Worm (Caenorhabditis elegans) whole organism, late embryonic: Measurements from ENCODE around the gene srx-24.

ENCODE experiments used
- C38D4.7 ChIP-seq: fragments of 200-800 bp; sonication (Bioruptor generic); optimal IDR thresholded peaks from 2 replicates; lab custom pipeline; 2018; ENCODE audit warnings: mild to moderate bottlenecking, missing genetic modification characterization, moderate library complexity, missing compliant biosample characterization
- K09A11.1 ChIP-seq: sonication (generic microtip); optimal IDR thresholded peaks from 2 replicates; lab custom pipeline; 2017; ENCODE audit warnings: antibody characterized with exemption, mild to moderate bottlenecking, missing genetic modification characterization, missing compliant biosample characterization; ENCODE audit not compliant: insufficient read depth
- T23F11.4 ChIP-seq: fragments of 200-800 bp; sonication (Bioruptor generic); optimal IDR thresholded peaks from 2 replicates; lab custom pipeline; 2018; ENCODE audit warnings: mild to moderate bottlenecking, missing genetic modification characterization, missing compliant biosample characterization
- ahr-1 ChIP-seq: sonication (generic microtip); optimal IDR thresholded peaks from 2 replicates; lab custom pipeline; 2016; ENCODE audit warnings: missing genetic modification characterization, missing compliant biosample characterization
- ceh-14 ChIP-seq: sonication (generic microtip); optimal IDR thresholded peaks from 2 replicates; lab custom pipeline; 2016; ENCODE audit warnings: missing genotype, missing genetic modification characterization, missing compliant biosample characterization
- ceh-18 ChIP-seq: sonication (generic microtip); optimal IDR thresholded peaks from 2 replicates; lab custom pipeline; 2016; ENCODE audit warnings: missing genetic modification characterization, missing compliant biosample characterization
- ceh-19 ChIP-seq: fragments of 200-800 bp; sonication (Bioruptor generic); optimal IDR thresholded peaks from 2 replicates; lab custom pipeline; 2018; ENCODE audit warnings: mild to moderate bottlenecking, missing genetic modification characterization, missing compliant biosample characterization
- ceh-22 ChIP-seq: sonication (generic microtip); optimal IDR thresholded peaks from 2 replicates; lab custom pipeline; 2017; ENCODE audit warnings: missing biosample characterization, missing genetic modification characterization
- ceh-9 ChIP-seq: sonication (generic microtip); optimal IDR thresholded peaks from 2 replicates; lab custom pipeline; 2016; ENCODE audit warnings: mild to moderate bottlenecking, missing genetic modification characterization, inconsistent platforms, missing compliant biosample characterization
- che-1 ChIP-seq: sonication (generic microtip); optimal IDR thresholded peaks from 2 replicates; lab custom pipeline; 2016; ENCODE audit warnings: mild to moderate bottlenecking, missing genetic modification characterization, missing compliant biosample characterization
- dve-1 ChIP-seq: sonication (generic microtip); optimal IDR thresholded peaks from 2 replicates; lab custom pipeline; 2017; ENCODE audit warnings: antibody characterized with exemption, mild to moderate bottlenecking, missing genetic modification characterization, missing compliant biosample characterization
- elt-2 ChIP-seq: sonication (generic microtip); optimal IDR thresholded peaks from 2 replicates; lab custom pipeline; 2016; ENCODE audit warnings: missing genetic modification reagents, missing genetic modification characterization, missing compliant biosample characterization
- elt-4 ChIP-seq: sonication (generic microtip); optimal IDR thresholded peaks from 2 replicates; lab custom pipeline; 2016; ENCODE audit warnings: missing genetic modification characterization, missing compliant biosample characterization
- ets-4 ChIP-seq: sonication (generic microtip); optimal IDR thresholded peaks from 2 replicates; lab custom pipeline; 2016; ENCODE audit warnings: missing genetic modification characterization, missing compliant biosample characterization
- fax-1 ChIP-seq: sonication (generic microtip); optimal IDR thresholded peaks from 2 replicates; lab custom pipeline; 2016; ENCODE audit warnings: missing genotype, missing genetic modification characterization, missing compliant biosample characterization
- fkh-10 ChIP-seq: fragments of 150-350 bp; optimal IDR thresholded peaks from 2 replicates; lab custom pipeline; 2014; ENCODE audit warnings: missing biosample characterization, missing genetic modification reagents, missing genetic modification characterization
- gmeb-2 ChIP-seq: sonication (generic microtip); optimal IDR thresholded peaks from 2 replicates; lab custom pipeline; 2016; ENCODE audit warnings: missing genetic modification characterization, inconsistent platforms, missing compliant biosample characterization
- hlh-13 ChIP-seq: fragments of 200-800 bp; sonication (Bioruptor generic); optimal IDR thresholded peaks from 2 replicates; lab custom pipeline; 2018; ENCODE audit warnings: mild to moderate bottlenecking, missing genetic modification characterization, missing compliant biosample characterization
- hlh-30 ChIP-seq: sonication (generic microtip); optimal IDR thresholded peaks from 2 replicates; lab custom pipeline; 2017; ENCODE audit warnings: antibody characterized with exemption, missing genetic modification characterization, missing compliant biosample characterization; ENCODE audit not compliant: insufficient read depth
- hlh-6 ChIP-seq: sonication (generic microtip); optimal IDR thresholded peaks from 2 replicates; lab custom pipeline; 2016; ENCODE audit warnings: missing genotype, missing genetic modification characterization, missing compliant biosample characterization
- lin-11 ChIP-seq: fragments of 200-800 bp; sonication (Bioruptor generic); optimal IDR thresholded peaks from 2 replicates; lab custom pipeline; 2018; ENCODE audit warnings: mild to moderate bottlenecking, missing genetic modification characterization, missing compliant biosample characterization
- madf-2 ChIP-seq: sonication (generic microtip); optimal IDR thresholded peaks from 2 replicates; lab custom pipeline; 2017; ENCODE audit warnings: missing genetic modification characterization, missing compliant biosample characterization
- mec-3 ChIP-seq: sonication (generic microtip); optimal IDR thresholded peaks from 2 replicates; lab custom pipeline; 2016; ENCODE audit warnings: borderline replicate concordance, missing genetic modification characterization, missing compliant biosample characterization
- pag-3 ChIP-seq: sonication (generic microtip); optimal IDR thresholded peaks from 2 replicates; lab custom pipeline; 2016; ENCODE audit warnings: missing compliant biosample characterization, missing genetic modification characterization, borderline replicate concordance
- pax-1 ChIP-seq: fragments of 150-350 bp; optimal IDR thresholded peaks from 2 replicates; lab custom pipeline; 2014; ENCODE audit warnings: missing biosample characterization, missing genetic modification characterization
- sox-2 ChIP-seq: fragments of 200-800 bp; sonication (Bioruptor generic); IDR thresholded peaks from 2 replicates; pipeline ENCODE4 v1.3.6; 2022; ENCODE audit warnings: missing genetic modification reagents, missing genetic modification characterization, missing compliant biosample characterization
- sox-4 ChIP-seq: sonication (generic microtip); optimal IDR thresholded peaks from 2 replicates; lab custom pipeline; 2017; ENCODE audit warnings: mild to moderate bottlenecking, missing genetic modification characterization, inconsistent platforms, missing compliant biosample characterization
- tbx-7 ChIP-seq: sonication (generic microtip); optimal IDR thresholded peaks from 2 replicates; lab custom pipeline; 2016; ENCODE audit warnings: missing genotype, missing genetic modification characterization, missing compliant biosample characterization
- ttx-3 ChIP-seq: sonication (generic microtip); optimal IDR thresholded peaks from 2 replicates; lab custom pipeline; 2016; ENCODE audit warnings: missing genetic modification reagents, missing genetic modification characterization, missing compliant biosample characterization
- unc-86 ChIP-seq: sonication (generic microtip); optimal IDR thresholded peaks from 2 replicates; lab custom pipeline; 2016; ENCODE audit warnings: missing genetic modification characterization, missing compliant biosample characterization
- zip-5 ChIP-seq: sonication (generic microtip); optimal IDR thresholded peaks from 2 replicates; lab custom pipeline; 2016; ENCODE audit warnings: missing genetic modification characterization, missing compliant biosample characterization

The srx-24 gene

ce11 chrV:2750006-2750405 lies at the start of gene srx-24:
TSS of gene srx-24 (minus strand) at chrV:2750106.
- TF ChIP-seq ttx-3 (tag; lab: Kevin White, UChicago), result no peak

ce11 chrV:2799172-2799869 lies 49.4 kb upstream of the srx-24 start:
- TF ChIP-seq C38D4.7 (GFP tag; lab: Kevin White, UChicago) (no peak), hlh-6 (tag; lab: Kevin White, UChicago) (no peak), K09A11.1 (tag; lab: Kevin White, UChicago) (no peak)
- TF ChIP-seq, all 69 proteins: peak for 0

- no peak for TF ChIP-seq elt-2 (tag; lab: Kevin White, UChicago)
- TF ChIP-seq tbx-7 (tag; lab: Kevin White, UChicago), result no peak
- TF ChIP-seq pax-1 (tag; lab: Kevin White, UChicago), result no peak
- no peak for TF ChIP-seq ceh-18
- TF ChIP-seq zip-5 (tag; lab: Kevin White, UChicago), result no peak
- no peak for TF ChIP-seq C38D4.7 (GFP tag; lab: Kevin White, UChicago)
- TF ChIP-seq ceh-22 (tag; lab: Kevin White, UChicago), result no peak
- no peak for TF ChIP-seq fkh-10 (GFP tag; lab: Kevin White, UChicago)
- TF ChIP-seq hlh-13 (GFP tag; lab: Kevin White, UChicago), result no peak
- TF ChIP-seq gmeb-2 (tag; lab: Kevin White, UChicago), result no peak
- no peak for TF ChIP-seq madf-2 (tag; lab: Kevin White, UChicago)
- no peak for TF ChIP-seq ttx-3 (tag; lab: Kevin White, UChicago)
- no peak for TF ChIP-seq ceh-9
- no peak for TF ChIP-seq ceh-19 (GFP tag; lab: Kevin White, UChicago)
- TF ChIP-seq hlh-6 (tag; lab: Kevin White, UChicago), result no peak
- TF ChIP-seq lin-11 (tag; lab: Kevin White, UChicago), result no peak
- no peak for TF ChIP-seq fax-1 (tag; lab: Kevin White, UChicago)
- no peak for TF ChIP-seq ceh-14 (tag; lab: Kevin White, UChicago)
Observed at ce11 chrV:2795998-2796397, 46.1 kb upstream of the srx-24 start, which contains the start of gene F54E2.2. TSS of gene F54E2.2 (plus strand) at chrV:2796298.

DNA sequence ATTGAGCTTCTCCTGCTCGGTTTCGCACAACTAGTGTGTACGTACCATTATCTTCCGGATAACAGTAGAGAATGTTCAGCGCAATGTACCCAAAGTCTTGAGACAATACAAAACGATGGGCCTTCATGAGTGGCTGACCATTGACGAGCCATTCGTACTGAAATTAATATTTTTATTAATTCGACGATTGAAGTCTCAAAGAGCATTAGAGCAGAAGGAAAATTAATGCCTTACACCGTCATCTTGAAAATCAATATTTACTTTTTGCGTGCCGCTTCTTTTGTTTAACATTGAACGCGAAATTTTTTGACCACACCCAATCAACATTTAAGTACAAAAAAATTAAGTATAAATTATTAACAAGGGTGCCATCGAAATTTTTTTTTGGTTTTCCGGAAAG lies 43.1 kb upstream of the srx-24 start:
- TF ChIP-seq dve-1, result no peak
- no peak for TF ChIP-seq hlh-30 (tag; lab: Kevin White, UChicago)

- TF ChIP-seq pax-1 (tag; lab: Kevin White, UChicago) (no peak), T23F11.4 (GFP tag; lab: Kevin White, UChicago) (no peak), ceh-22 (tag; lab: Kevin White, UChicago) (no peak), ets-4 (no peak), pag-3 (no peak), fkh-10 (GFP tag; lab: Kevin White, UChicago) (no peak)
Observed at ce11 chrV:2780786-2781185, 30.9 kb upstream of the srx-24 start, which contains the start of gene R05D8.11. TSS of gene R05D8.11 (minus strand) at chrV:2780886.

- no peak for TF ChIP-seq unc-86 (tag; lab: Kevin White, UChicago)
- no peak for TF ChIP-seq mec-3 (tag; lab: Kevin White, UChicago)
- TF ChIP-seq dve-1, result no peak
- TF ChIP-seq sox-2 (GFP tag; lab: Robert Waterston, UW), result no peak
- TF ChIP-seq elt-4 (tag; lab: Kevin White, UChicago), result no peak
- no peak for TF ChIP-seq ahr-1 (tag; lab: Kevin White, UChicago)
- no peak for TF ChIP-seq che-1 (tag; lab: Kevin White, UChicago)
- TF ChIP-seq ceh-19 (GFP tag; lab: Kevin White, UChicago), result no peak
- no peak for TF ChIP-seq fkh-10 (GFP tag; lab: Kevin White, UChicago)
- no peak for TF ChIP-seq sox-4
Observed at ce11 chrV:2774042-2774441, 24.1 kb upstream of the srx-24 start, which contains the start of gene srj-18. TSS of gene srj-18 (plus strand) at chrV:2774342.
